Worm (Caenorhabditis elegans) whole organism, early embryonic: ENCODE data around the gene C17F4.7.
"Not testable (repeated sequence)": the region's sequence is repeated elsewhere in the genome, so short reads cannot be mapped to it uniquely, and the experiment has no call there.

ENCODE experiments used
- B0310.2 ChIP-seq: sonication (generic microtip); optimal IDR thresholded peaks from 2 replicates; lab custom pipeline; 2016; ENCODE audit warnings: mild to moderate bottlenecking, missing genetic modification characterization, missing compliant biosample characterization
- F13C5.2 ChIP-seq: sonication (generic microtip); optimal IDR thresholded peaks from 2 replicates; lab custom pipeline; 2017; ENCODE audit warnings: mild to moderate bottlenecking, missing genetic modification characterization, inconsistent platforms, missing compliant biosample characterization
- aly-1 ChIP-seq: sonication (generic microtip); optimal IDR thresholded peaks from 2 replicates; lab custom pipeline; 2016; ENCODE audit warnings: missing genetic modification characterization, missing compliant biosample characterization
- ama-1 ChIP-seq: fragments of 150-350 bp; optimal IDR thresholded peaks from 2 replicates; lab custom pipeline; 2014
- ceh-13 ChIP-seq: fragments of 200-800 bp; sonication (Bioruptor generic); optimal IDR thresholded peaks from 2 replicates; lab custom pipeline; 2018; ENCODE audit warnings: mild to moderate bottlenecking, missing genetic modification characterization, missing compliant biosample characterization
- ceh-36 ChIP-seq: sonication (generic microtip); optimal IDR thresholded peaks from 2 replicates; lab custom pipeline; 2016; ENCODE audit warnings: missing genetic modification characterization, inconsistent platforms, missing compliant biosample characterization
- ets-7 ChIP-seq: sonication (generic microtip); optimal IDR thresholded peaks from 2 replicates; lab custom pipeline; 2016; ENCODE audit warnings: missing genotype, missing genetic modification characterization, missing compliant biosample characterization
- flt-1 ChIP-seq: fragments of 200-800 bp; sonication (Bioruptor generic); IDR thresholded peaks from 2 replicates; pipeline ENCODE4 v1.3.6; 2022; ENCODE audit warnings: missing genetic modification characterization, missing compliant biosample characterization
- hmbx-1 ChIP-seq: sonication (generic microtip); optimal IDR thresholded peaks from 2 replicates; lab custom pipeline; 2016; ENCODE audit warnings: mild to moderate bottlenecking, missing genetic modification characterization, missing compliant biosample characterization
- hmg-4 ChIP-seq: fragments of 200-800 bp; sonication (Bioruptor generic); optimal IDR thresholded peaks from 2 replicates; lab custom pipeline; 2018; ENCODE audit warnings: mild to moderate bottlenecking, missing genetic modification characterization, missing compliant biosample characterization
- hnd-1 ChIP-seq: sonication (generic microtip); optimal IDR thresholded peaks from 2 replicates; lab custom pipeline; 2016; ENCODE audit warnings: missing genetic modification characterization, missing compliant biosample characterization
- scrt-1 ChIP-seq: fragments of 200-800 bp; sonication (Bioruptor generic); IDR thresholded peaks from 2 replicates; pipeline ENCODE4 v1.3.6; 2022; ENCODE audit warnings: missing genetic modification characterization, missing compliant biosample characterization
- sea-1 ChIP-seq: fragments of 200-800 bp; sonication (Bioruptor generic); conservative IDR thresholded peaks from 2 replicates; pipeline ENCODE4 v1.3.6; 2022; ENCODE audit warnings: missing genetic modification characterization, missing compliant biosample characterization
- tbx-11 ChIP-seq: fragments of 200-800 bp; sonication (Bioruptor generic); IDR thresholded peaks from 2 replicates; pipeline ENCODE4 v1.3.6; 2022; ENCODE audit warnings: missing genetic modification characterization, missing compliant biosample characterization
- tbx-37 ChIP-seq: fragments of 200-800 bp; sonication (Bioruptor generic); conservative IDR thresholded peaks from 2 replicates; pipeline ENCODE4 v1.3.6; 2022; ENCODE audit warnings: missing genetic modification reagents, missing genetic modification characterization, missing compliant biosample characterization
- tra-4 ChIP-seq: sonication (generic microtip); optimal IDR thresholded peaks from 2 replicates; lab custom pipeline; 2017; ENCODE audit warnings: missing genetic modification characterization, missing compliant biosample characterization

The C17F4.7 gene

ce11 chrII:3201242-3201641 lies 44.6 kb downstream of the C17F4.7 start, which contains the start of gene sri-48:
Gene sri-48 (minus strand): TSS chrII:3201342.
- TF ChIP-seq tbx-37; hmbx-1 (tag; lab: Kevin White, UChicago); flt-1 (GFP tag; lab: Robert Waterston, UW): not testable (repeated sequence)

ce11 chrII:3198998-3199397 lies 46.8 kb downstream of the C17F4.7 start, which contains the start of gene sri-51:
Gene sri-51 (minus strand): TSS chrII:3199098.
- TF ChIP-seq hmg-4 (no peak), ceh-36 (tag; lab: Kevin White, UChicago) (no peak), ceh-13 (no peak), hnd-1 (tag; lab: Kevin White, UChicago) (no peak), hmbx-1 (tag; lab: Kevin White, UChicago) (no peak), flt-1 (GFP tag; lab: Robert Waterston, UW) (no peak)

ce11 chrII:3196966-3197365 lies 48.8 kb downstream of the C17F4.7 start, which contains the start of gene gcy-15:
Gene gcy-15 (minus strand): TSS chrII:3197066.
- no peak for TF ChIP-seq ama-1 (lab: Kevin White, UChicago)
- no peak for TF ChIP-seq sea-1
- TF ChIP-seq hmg-4, result no peak
- TF ChIP-seq F13C5.2 (tag; lab: Kevin White, UChicago), result no peak
- TF ChIP-seq tra-4 (tag; lab: Kevin White, UChicago), result no peak
- TF ChIP-seq hmbx-1 (tag; lab: Kevin White, UChicago), result no peak
- TF ChIP-seq scrt-1 (GFP tag; lab: Robert Waterston, UW), result no peak
- TF ChIP-seq flt-1 (GFP tag; lab: Robert Waterston, UW), result no peak
- TF ChIP-seq B0310.2 (tag; lab: Kevin White, UChicago), result no peak
- no peak for TF ChIP-seq tbx-11
- TF ChIP-seq ceh-36 (tag; lab: Kevin White, UChicago), result no peak
- TF ChIP-seq ceh-13, result no peak
- no peak for TF ChIP-seq tbx-37

- TF ChIP-seq scrt-1 (GFP tag; lab: Robert Waterston, UW) (no peak), F13C5.2 (tag; lab: Kevin White, UChicago) (no peak), aly-1 (tag; lab: Kevin White, UChicago) (no peak), ama-1 (lab: Kevin White, UChicago) (no peak), flt-1 (GFP tag; lab: Robert Waterston, UW) (no peak), ets-7 (tag; lab: Kevin White, UChicago) (no peak), ceh-36 (tag; lab: Kevin White, UChicago) (no peak), B0310.2 (tag; lab: Kevin White, UChicago) (no peak), tra-4 (tag; lab: Kevin White, UChicago) (no peak), hmbx-1 (tag; lab: Kevin White, UChicago) (no peak), tbx-37 (no peak), hmg-4 (no peak), sea-1 (no peak)
Measured at ce11 chrII:3195739-3196138, 50.1 kb downstream of the C17F4.7 start.
